Worm (Caenorhabditis elegans) whole organism, early embryonic: ENCODE results near the gene kin-33.

Experiments
- B0310.2 ChIP-seq: sonication (generic microtip); optimal IDR thresholded peaks from 2 replicates; lab custom pipeline; 2016; ENCODE audit warnings: mild to moderate bottlenecking, missing genetic modification characterization, missing compliant biosample characterization
- F13C5.2 ChIP-seq: sonication (generic microtip); optimal IDR thresholded peaks from 2 replicates; lab custom pipeline; 2017; ENCODE audit warnings: mild to moderate bottlenecking, missing genetic modification characterization, inconsistent platforms, missing compliant biosample characterization
- aly-1 ChIP-seq: sonication (generic microtip); optimal IDR thresholded peaks from 2 replicates; lab custom pipeline; 2016; ENCODE audit warnings: missing genetic modification characterization, missing compliant biosample characterization
- ama-1 ChIP-seq: fragments of 150-350 bp; optimal IDR thresholded peaks from 2 replicates; lab custom pipeline; 2014
- ceh-13 ChIP-seq: fragments of 200-800 bp; sonication (Bioruptor generic); optimal IDR thresholded peaks from 2 replicates; lab custom pipeline; 2018; ENCODE audit warnings: mild to moderate bottlenecking, missing genetic modification characterization, missing compliant biosample characterization
- ceh-36 ChIP-seq: sonication (generic microtip); optimal IDR thresholded peaks from 2 replicates; lab custom pipeline; 2016; ENCODE audit warnings: missing genetic modification characterization, inconsistent platforms, missing compliant biosample characterization
- ets-7 ChIP-seq: sonication (generic microtip); optimal IDR thresholded peaks from 2 replicates; lab custom pipeline; 2016; ENCODE audit warnings: missing genotype, missing genetic modification characterization, missing compliant biosample characterization
- flt-1 ChIP-seq: fragments of 200-800 bp; sonication (Bioruptor generic); IDR thresholded peaks from 2 replicates; pipeline ENCODE4 v1.3.6; 2022; ENCODE audit warnings: missing genetic modification characterization, missing compliant biosample characterization
- hmbx-1 ChIP-seq: sonication (generic microtip); optimal IDR thresholded peaks from 2 replicates; lab custom pipeline; 2016; ENCODE audit warnings: mild to moderate bottlenecking, missing genetic modification characterization, missing compliant biosample characterization
- hmg-4 ChIP-seq: fragments of 200-800 bp; sonication (Bioruptor generic); optimal IDR thresholded peaks from 2 replicates; lab custom pipeline; 2018; ENCODE audit warnings: mild to moderate bottlenecking, missing genetic modification characterization, missing compliant biosample characterization
- hnd-1 ChIP-seq: sonication (generic microtip); optimal IDR thresholded peaks from 2 replicates; lab custom pipeline; 2016; ENCODE audit warnings: missing genetic modification characterization, missing compliant biosample characterization
- pes-1 ChIP-seq: fragments of 200-800 bp; sonication (Bioruptor generic); IDR thresholded peaks from 2 replicates; pipeline ENCODE4 v1.3.6; 2022; ENCODE audit warnings: missing genetic modification reagents, missing genetic modification characterization, missing compliant biosample characterization
- scrt-1 ChIP-seq: fragments of 200-800 bp; sonication (Bioruptor generic); IDR thresholded peaks from 2 replicates; pipeline ENCODE4 v1.3.6; 2022; ENCODE audit warnings: missing genetic modification characterization, missing compliant biosample characterization
- sea-1 ChIP-seq: fragments of 200-800 bp; sonication (Bioruptor generic); conservative IDR thresholded peaks from 2 replicates; pipeline ENCODE4 v1.3.6; 2022; ENCODE audit warnings: missing genetic modification characterization, missing compliant biosample characterization
- tbx-11 ChIP-seq: fragments of 200-800 bp; sonication (Bioruptor generic); IDR thresholded peaks from 2 replicates; pipeline ENCODE4 v1.3.6; 2022; ENCODE audit warnings: missing genetic modification characterization, missing compliant biosample characterization
- tbx-37 ChIP-seq: fragments of 200-800 bp; sonication (Bioruptor generic); conservative IDR thresholded peaks from 2 replicates; pipeline ENCODE4 v1.3.6; 2022; ENCODE audit warnings: missing genetic modification reagents, missing genetic modification characterization, missing compliant biosample characterization
- tra-4 ChIP-seq: sonication (generic microtip); optimal IDR thresholded peaks from 2 replicates; lab custom pipeline; 2017; ENCODE audit warnings: missing genetic modification characterization, missing compliant biosample characterization

The kin-33 gene

DNA sequence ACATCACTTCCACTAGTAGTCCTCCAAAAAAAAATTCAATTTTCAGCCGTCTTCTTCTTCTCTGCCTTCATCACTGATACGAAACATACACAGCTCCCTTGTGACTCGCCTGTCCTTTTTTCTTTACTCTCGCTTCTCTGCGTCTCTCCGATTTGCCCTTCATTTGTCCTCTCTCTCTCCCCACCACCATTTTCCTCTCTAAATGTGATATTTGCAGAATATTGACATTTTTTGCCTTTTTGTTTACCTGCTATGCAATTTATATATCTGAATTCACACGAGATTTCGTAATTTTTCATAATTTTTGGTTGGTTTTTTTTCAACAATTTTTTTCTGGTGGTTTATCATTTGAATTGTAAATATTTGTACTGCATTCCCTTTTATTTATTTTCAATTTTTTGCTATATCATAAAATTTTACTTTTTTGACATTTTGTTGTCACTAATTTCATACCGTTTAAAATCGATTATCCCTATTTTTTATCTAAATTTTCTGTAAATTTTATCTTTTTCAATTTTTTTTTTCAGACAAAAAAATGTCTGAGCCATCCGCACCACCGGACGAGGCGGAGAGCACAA, 30.5 kb downstream of the kin-33 start, which contains the start of gene lec-12:
Gene lec-12, plus strand, starts transcription at position 528 of the 578 bp plus-strand sequence.
- no peak for TF ChIP-seq ceh-13 (GFP tag; lab: Kevin White, UChicago)
- TF ChIP-seq tbx-11 (GFP tag; lab: Robert Waterston, UW), result no peak
- TF ChIP-seq sea-1 (GFP tag; lab: Robert Waterston, UW), result no peak
- TF ChIP-seq flt-1, result no peak
- TF ChIP-seq aly-1 (tag; lab: Kevin White, UChicago), result no peak
- TF ChIP-seq tra-4 (tag; lab: Kevin White, UChicago), result no peak
- TF ChIP-seq hmbx-1 (tag; lab: Kevin White, UChicago), result no peak
- TF ChIP-seq ama-1 (lab: Kevin White, UChicago), result no peak
- TF ChIP-seq scrt-1 (GFP tag; lab: Robert Waterston, UW), result no peak
- TF ChIP-seq pes-1, result no peak
- TF ChIP-seq ets-7 (tag; lab: Kevin White, UChicago), result no peak
- no peak for TF ChIP-seq F13C5.2 (tag; lab: Kevin White, UChicago)
- no peak for TF ChIP-seq hnd-1 (tag; lab: Kevin White, UChicago)
- no peak for TF ChIP-seq tbx-37 (GFP tag; lab: Robert Waterston, UW)
- no peak for TF ChIP-seq hmg-4 (GFP tag; lab: Kevin White, UChicago)

- no peak for TF ChIP-seq ceh-36 (tag; lab: Kevin White, UChicago)
- no peak for TF ChIP-seq hmg-4 (GFP tag; lab: Kevin White, UChicago)
- no peak for TF ChIP-seq ceh-13 (GFP tag; lab: Kevin White, UChicago)
- no peak for TF ChIP-seq tra-4 (tag; lab: Kevin White, UChicago)
- no peak for TF ChIP-seq flt-1
- TF ChIP-seq tbx-37 (GFP tag; lab: Robert Waterston, UW), result no peak
- TF ChIP-seq ets-7 (tag; lab: Kevin White, UChicago), result no peak
- TF ChIP-seq F13C5.2 (tag; lab: Kevin White, UChicago), result no peak
- no peak for TF ChIP-seq hmbx-1 (tag; lab: Kevin White, UChicago)
- TF ChIP-seq ama-1 (lab: Kevin White, UChicago), result no peak
- TF ChIP-seq pes-1, result no peak
- TF ChIP-seq sea-1 (GFP tag; lab: Robert Waterston, UW), result no peak
- no peak for TF ChIP-seq scrt-1 (GFP tag; lab: Robert Waterston, UW)
- TF ChIP-seq B0310.2 (tag; lab: Kevin White, UChicago), result no peak
- no peak for TF ChIP-seq aly-1 (tag; lab: Kevin White, UChicago)
- no peak for TF ChIP-seq hnd-1 (tag; lab: Kevin White, UChicago)
- no peak for TF ChIP-seq tbx-11 (GFP tag; lab: Robert Waterston, UW)
Observed at ce11 chrV:201300-201699, 33.2 kb downstream of the kin-33 start, which contains the start of gene trpp-1. trpp-1 (plus strand) TSS chrV:201600.

- no peak for TF ChIP-seq aly-1 (tag; lab: Kevin White, UChicago)
- TF ChIP-seq hmbx-1 (tag; lab: Kevin White, UChicago), result no peak
- TF ChIP-seq hnd-1 (tag; lab: Kevin White, UChicago), result no peak
Observed at ce11 chrV:194760-195159, 39.7 kb downstream of the kin-33 start.

ce11 chrV:189436-189835, 45.0 kb downstream of the kin-33 start:
- no peak for TF ChIP-seq scrt-1 (GFP tag; lab: Robert Waterston, UW)
- TF ChIP-seq hmbx-1 (tag; lab: Kevin White, UChicago), result no peak
- TF ChIP-seq pes-1, result no peak
- TF ChIP-seq hnd-1 (tag; lab: Kevin White, UChicago), result no peak
- TF ChIP-seq tbx-37 (GFP tag; lab: Robert Waterston, UW), result no peak
- no peak for TF ChIP-seq ceh-13 (GFP tag; lab: Kevin White, UChicago)

DNA sequence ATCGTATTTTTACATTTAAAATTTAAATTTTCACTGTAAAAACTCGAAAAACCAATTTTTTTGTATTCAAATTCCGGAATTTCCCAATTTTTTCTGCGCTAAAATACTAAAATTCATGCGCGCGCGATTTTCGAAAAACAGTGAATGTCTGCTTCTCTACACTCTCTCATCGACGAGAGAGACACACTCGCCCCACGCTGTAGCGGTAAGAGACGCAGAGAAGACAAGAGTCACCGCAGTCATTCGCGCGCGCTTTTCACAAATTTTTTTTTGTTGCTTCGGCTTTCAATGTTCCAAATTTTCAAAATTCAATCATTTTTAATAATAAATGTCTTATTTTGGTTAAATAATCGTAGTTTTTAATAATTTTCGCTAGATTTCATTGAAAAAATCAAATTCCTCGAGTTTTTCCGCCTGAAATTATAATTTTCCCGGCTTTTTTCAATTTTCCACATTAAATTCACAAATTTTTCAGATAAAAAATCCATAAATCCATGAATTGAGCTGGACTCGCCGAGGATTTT, 48.7 kb downstream of the kin-33 start, which contains the start of gene arid-1:
Gene arid-1, plus strand, starts transcription at position 474 of the 524 bp plus-strand sequence.
- TF ChIP-seq tbx-11 (GFP tag; lab: Robert Waterston, UW) (no peak), tra-4 (tag; lab: Kevin White, UChicago) (no peak), F13C5.2 (tag; lab: Kevin White, UChicago) (peak; percentile 17)

DNA sequence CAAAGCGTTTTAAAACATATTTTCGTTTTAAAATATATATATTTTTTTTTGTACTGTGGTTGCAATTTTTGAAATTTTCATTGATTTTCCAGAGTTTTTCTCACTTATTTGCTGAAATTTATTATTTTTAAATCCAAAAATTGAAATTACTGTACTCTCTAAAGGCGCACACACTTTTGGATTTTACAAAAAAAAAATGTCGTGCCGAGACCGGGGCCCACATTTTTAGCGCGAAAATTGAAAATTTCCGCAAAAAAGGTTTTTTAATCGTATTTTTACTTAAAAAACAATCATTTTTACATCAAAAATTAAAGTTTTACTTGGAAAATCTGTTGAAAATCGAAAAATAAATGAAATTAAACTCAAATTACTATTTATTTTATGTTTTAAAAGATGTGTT, 49.3 kb downstream of the kin-33 start:
- TF ChIP-seq tbx-37 (GFP tag; lab: Robert Waterston, UW) (no peak), ceh-13 (GFP tag; lab: Kevin White, UChicago) (no peak), tra-4 (tag; lab: Kevin White, UChicago) (no peak), scrt-1 (GFP tag; lab: Robert Waterston, UW) (no peak), F13C5.2 (tag; lab: Kevin White, UChicago) (no peak), aly-1 (tag; lab: Kevin White, UChicago) (no peak)
